Fruit fly (Drosophila melanogaster) whole organism, wandering third instar larva: Measurements from ENCODE around the gene CG33795.

Source experiments
- Abd-B ChIP-seq: fragments of >200 bp; optimal IDR thresholded peaks from 2 replicates; lab custom pipeline; 2017; ENCODE audit warnings: missing biosample characterization, missing genetic modification characterization
- CG32264 ChIP-seq: fragments of 200-800 bp; sonication (Bioruptor generic); optimal IDR thresholded peaks from 2 replicates; lab custom pipeline; 2016; ENCODE audit warnings: missing biosample characterization, missing genetic modification characterization
- CG9705 ChIP-seq: fragments of 200-800 bp; sonication (Bioruptor generic); optimal IDR thresholded peaks from 2 replicates; lab custom pipeline; 2018; ENCODE audit warnings: missing biosample characterization, mild to moderate bottlenecking, missing genetic modification characterization
- CrebA ChIP-seq: fragments of 200-800 bp; sonication (Bioruptor generic); optimal IDR thresholded peaks from 2 replicates; lab custom pipeline; 2016; ENCODE audit warnings: missing biosample characterization, mild to moderate bottlenecking, missing genetic modification characterization, borderline replicate concordance
- Dfd ChIP-seq: fragments of >200 bp; optimal IDR thresholded peaks from 2 replicates; lab custom pipeline; 2017; ENCODE audit warnings: missing biosample characterization, missing genetic modification characterization
- Dif ChIP-seq: fragments of 200-275, 200-300 bp; sonication (Bioruptor generic); optimal IDR thresholded peaks from 2 replicates; lab custom pipeline; 2018; ENCODE audit warnings: missing biosample characterization, missing genetic modification characterization; ENCODE audit not compliant: partially characterized antibody
- GATAd ChIP-seq: sonication (Bioruptor generic); optimal IDR thresholded peaks from 2 replicates; lab custom pipeline; 2016; ENCODE audit warnings: missing biosample characterization, missing genetic modification characterization
- HLH106 ChIP-seq: fragments of 200-800 bp; optimal IDR thresholded peaks from 3 replicates; lab custom pipeline; 2019; ENCODE audit warnings: missing biosample characterization, mild to moderate bottlenecking, missing genetic modification characterization, moderate library complexity
- Hnf4 ChIP-seq: fragments of 200-800 bp; sonication (Bioruptor generic); optimal IDR thresholded peaks from 2 replicates; lab custom pipeline; 2016; ENCODE audit warnings: missing biosample characterization, mild to moderate bottlenecking, missing genetic modification characterization
- Hr78 ChIP-seq: fragments of >200 bp; optimal IDR thresholded peaks from 2 replicates; lab custom pipeline; 2017; ENCODE audit warnings: missing biosample characterization, missing genetic modification characterization
- Hr83 ChIP-seq: fragments of 200-300 bp; sonication (Bioruptor generic); optimal IDR thresholded peaks from 2 replicates; lab custom pipeline; 2016; ENCODE audit warnings: missing biosample characterization, mild to moderate bottlenecking, missing genetic modification characterization, moderate library complexity; ENCODE audit not compliant: poor library complexity, severe bottlenecking
- Jra ChIP-seq: sonication (Bioruptor generic); optimal IDR thresholded peaks from 2 replicates; lab custom pipeline; 2016; ENCODE audit warnings: missing biosample characterization, missing genetic modification characterization
- Mio ChIP-seq: sonication (Bioruptor generic); optimal IDR thresholded peaks from 2 replicates; lab custom pipeline; 2016; ENCODE audit warnings: missing biosample characterization, missing genetic modification characterization
- Myc ChIP-seq: fragments of >200 bp; optimal IDR thresholded peaks from 2 replicates; lab custom pipeline; 2017
- N ChIP-seq: fragments of >200 bp; optimal IDR thresholded peaks from 2 replicates; lab custom pipeline; 2018; ENCODE audit warnings: missing biosample characterization, missing external identifiers, missing genetic modification characterization
- OdsH ChIP-seq: fragments of 200-800 bp; sonication (Bioruptor generic); optimal IDR thresholded peaks from 2 replicates; lab custom pipeline; 2016; ENCODE audit warnings: missing biosample characterization, mild to moderate bottlenecking, missing genetic modification characterization
- Rel ChIP-seq, 2 experiments: fragments of 200-800 bp; sonication (Bioruptor generic) in 1 of 2; optimal IDR thresholded peaks; 2 replicates in 1 of 2; 3 replicates in 1 of 2; lab custom pipeline; 2016 to 2019; ENCODE audit warnings: mild to moderate bottlenecking in 2 of 2, missing biosample characterization in 2 of 2, missing genetic modification characterization in 2 of 2, moderate library complexity in 1 of 2
- Sp1 ChIP-seq: fragments of 200-800 bp; sonication (Bioruptor generic); optimal IDR thresholded peaks from 3 replicates; lab custom pipeline; 2019; ENCODE audit warnings: missing biosample characterization, mild to moderate bottlenecking, missing genetic modification characterization, moderate library complexity
- Vsx2 ChIP-seq: fragments of 200-300, 225-300 bp; sonication (Bioruptor generic); optimal IDR thresholded peaks from 2 replicates; lab custom pipeline; 2018; ENCODE audit warnings: missing biosample characterization, missing genetic modification characterization; ENCODE audit not compliant: partially characterized antibody
- br ChIP-seq: fragments of 200-800 bp; sonication (Bioruptor generic); optimal IDR thresholded peaks from 2 replicates; lab custom pipeline; 2016; ENCODE audit warnings: missing biosample characterization, missing genetic modification characterization
- brk ChIP-seq: fragments of 200-800 bp; sonication (Bioruptor generic); optimal IDR thresholded peaks from 2 replicates; lab custom pipeline; 2016; ENCODE audit warnings: missing biosample characterization, mild to moderate bottlenecking, missing genetic modification characterization
- dl ChIP-seq, 2 experiments: fragments of 175-275, 200-275 bp in 1 of 2; fragments of 200-275 bp in 1 of 2; sonication (Bioruptor generic); optimal IDR thresholded peaks; lab custom pipeline; 2018; ENCODE audit warnings: mild to moderate bottlenecking in 2 of 2, missing biosample characterization in 2 of 2, missing genetic modification characterization in 2 of 2, moderate library complexity in 2 of 2; ENCODE audit not compliant: partially characterized antibody in 2 of 2, insufficient read depth in 1 of 2
- dmrt93B ChIP-seq: fragments of 200-800 bp; sonication (Bioruptor generic); optimal IDR thresholded peaks from 2 replicates; lab custom pipeline; 2018; ENCODE audit warnings: missing biosample characterization, mild to moderate bottlenecking, missing genetic modification characterization
- dsf ChIP-seq: sonication (Bioruptor generic); optimal IDR thresholded peaks from 2 replicates; lab custom pipeline; 2016; ENCODE audit warnings: missing biosample characterization, missing genetic modification characterization, borderline replicate concordance
- ey ChIP-seq: fragments of 200-800 bp; sonication (Bioruptor generic); optimal IDR thresholded peaks from 2 replicates; lab custom pipeline; 2016; ENCODE audit warnings: missing biosample characterization, missing genetic modification characterization
- foxo ChIP-seq, 2 experiments: fragments of 200-800 bp; sonication (Bioruptor generic); optimal IDR thresholded peaks; 2 replicates in 1 of 2; 3 replicates in 1 of 2; lab custom pipeline; 2016 to 2017; ENCODE audit warnings: missing biosample characterization in 2 of 2, missing genetic modification characterization in 2 of 2
- fru ChIP-seq: fragments of 200-800 bp; sonication (Bioruptor generic); optimal IDR thresholded peaks from 3 replicates; lab custom pipeline; 2016; ENCODE audit warnings: missing biosample characterization, mild to moderate bottlenecking, missing genetic modification characterization
- h ChIP-seq: fragments of 200-800 bp; sonication (Bioruptor generic); optimal IDR thresholded peaks from 3 replicates; lab custom pipeline; 2016; ENCODE audit warnings: missing biosample characterization, mild to moderate bottlenecking, missing genetic modification characterization
- jim ChIP-seq: fragments of 175-275, 200-325 bp; sonication (Bioruptor generic); optimal IDR thresholded peaks from 2 replicates; lab custom pipeline; 2016; ENCODE audit warnings: missing biosample characterization, mild to moderate bottlenecking, missing genetic modification characterization
- lola ChIP-seq: fragments of >200 bp; optimal IDR thresholded peaks from 2 replicates; lab custom pipeline; 2017; ENCODE audit warnings: missing biosample characterization, missing genetic modification characterization
- pan ChIP-seq: fragments of >200 bp; optimal IDR thresholded peaks from 2 replicates; lab custom pipeline; 2017
- psq ChIP-seq: fragments of 200-800 bp; sonication (Bioruptor generic); optimal IDR thresholded peaks from 3 replicates; lab custom pipeline; 2017; ENCODE audit warnings: missing biosample characterization, mild to moderate bottlenecking, missing genetic modification characterization, moderate library complexity
- rgr ChIP-seq: fragments of 200-800 bp; sonication (Bioruptor generic); optimal IDR thresholded peaks from 3 replicates; lab custom pipeline; 2016; ENCODE audit warnings: missing biosample characterization, mild to moderate bottlenecking, missing genetic modification characterization
- sage ChIP-seq: fragments of 200-800 bp; sonication (Bioruptor generic); optimal IDR thresholded peaks from 2 replicates; lab custom pipeline; 2016; ENCODE audit warnings: missing biosample characterization, mild to moderate bottlenecking, missing genetic modification characterization
- sv ChIP-seq: fragments of 200-800 bp; sonication (Bioruptor generic); optimal IDR thresholded peaks from 3 replicates; lab custom pipeline; 2016; ENCODE audit warnings: missing biosample characterization, missing genetic modification characterization
- tai ChIP-seq: sonication (Bioruptor generic); optimal IDR thresholded peaks from 2 replicates; lab custom pipeline; 2016; ENCODE audit warnings: missing biosample characterization, missing genetic modification characterization
- usp ChIP-seq: fragments of >200 bp; optimal IDR thresholded peaks from 2 replicates; lab custom pipeline; 2017; ENCODE audit warnings: missing biosample characterization, missing genetic modification characterization
- woc ChIP-seq: sonication (Bioruptor generic); optimal IDR thresholded peaks from 2 replicates; lab custom pipeline; 2016; ENCODE audit warnings: missing biosample characterization, mild to moderate bottlenecking, missing genetic modification characterization

CG33795 gene

dm6 chr3L:16147325-16147724, 23.9 kb downstream of the CG33795 start:
- TF ChIP-seq Hr83 (GFP tag; lab: Kevin White, UChicago) (no peak), h (GFP tag; lab: Kevin White, UChicago) (no peak), ey (GFP tag; lab: Kevin White, UChicago) (no peak), fru (GFP tag; lab: Kevin White, UChicago) (no peak), psq (GFP tag; lab: Kevin White, UChicago) (no peak), sage (GFP tag; lab: Kevin White, UChicago) (no peak), Dif (GFP tag; lab: Kevin White, UChicago) (no peak), CrebA (no peak), CG32264 (GFP tag; lab: Kevin White, UChicago) (no peak), Rel (GFP tag; optimal IDR thresholded peaks at IDR 0.05; lab: Kevin White, UChicago) (no peak), Rel (tag; optimal IDR thresholded peaks at IDR 0.05; lab: Kevin White, UChicago) (no peak), pan (lab: Kevin White, UChicago) (no peak)

dm6 chr3L:16146539-16146934, 24.6 kb downstream of the CG33795 start:
- TF ChIP-seq OdsH (GFP tag; lab: Kevin White, UChicago) = no peak
- no peak for TF ChIP-seq dsf (GFP tag; lab: Kevin White, UChicago)
- TF ChIP-seq Dif (GFP tag; lab: Kevin White, UChicago) = no peak
- TF ChIP-seq ey (GFP tag; lab: Kevin White, UChicago) = no peak
- no peak for TF ChIP-seq fru (GFP tag; lab: Kevin White, UChicago)
- no peak for TF ChIP-seq Rel (GFP tag; optimal IDR thresholded peaks at IDR 0.05; lab: Kevin White, UChicago)
- no peak for TF ChIP-seq Rel (tag; optimal IDR thresholded peaks at IDR 0.05; lab: Kevin White, UChicago)
- peak; percentile 5 for TF ChIP-seq Hnf4 (GFP tag; lab: Kevin White, UChicago)
- no peak for TF ChIP-seq Dfd (GFP tag; lab: Kevin White, UChicago)
- no peak for TF ChIP-seq lola (GFP tag; lab: Kevin White, UChicago)
- no peak for TF ChIP-seq Mio (GFP tag; lab: Kevin White, UChicago)
- no peak for TF ChIP-seq CG9705
- no peak for TF ChIP-seq Hr78
- no peak for TF ChIP-seq GATAd (GFP tag; lab: Kevin White, UChicago)
- TF ChIP-seq Abd-B = no peak
- no peak for TF ChIP-seq psq (GFP tag; lab: Kevin White, UChicago)
- TF ChIP-seq br (GFP tag; lab: Kevin White, UChicago) = no peak
- no peak for TF ChIP-seq dmrt93B (GFP tag; lab: Kevin White, UChicago)
- TF ChIP-seq Myc (lab: Kevin White, UChicago) = no peak
- no peak for TF ChIP-seq pan (lab: Kevin White, UChicago)
- no peak for TF ChIP-seq sv (GFP tag; lab: Kevin White, UChicago)
- peak; percentile 38 for TF ChIP-seq HLH106 (tag; lab: Kevin White, UChicago)
- peak; percentile 31 for TF ChIP-seq h (GFP tag; lab: Kevin White, UChicago)
- no peak for TF ChIP-seq Hr83 (GFP tag; lab: Kevin White, UChicago)
- TF ChIP-seq Sp1 (GFP tag; lab: Kevin White, UChicago) = no peak
- no peak for TF ChIP-seq dl (GFP tag; optimal IDR thresholded peaks at IDR 0.05; lab: Kevin White, UChicago; ENCODE audit: insufficient read depth in 1 of 2, partially characterized antibody in 2 of 2)
- TF ChIP-seq foxo (GFP tag; optimal IDR thresholded peaks at IDR 0.05; lab: Kevin White, UChicago) = peak in 1 of 2 experiments; percentile 29
- TF ChIP-seq N = no peak
- peak; percentile 37 for TF ChIP-seq tai (GFP tag; lab: Kevin White, UChicago)
- no peak for TF ChIP-seq Vsx2
- no peak for TF ChIP-seq woc (GFP tag; lab: Kevin White, UChicago)
- TF ChIP-seq sage (GFP tag; lab: Kevin White, UChicago) = no peak
- no peak for TF ChIP-seq usp
- no peak for TF ChIP-seq CG32264 (GFP tag; lab: Kevin White, UChicago)
- no peak for TF ChIP-seq brk (GFP tag; lab: Kevin White, UChicago)
- TF ChIP-seq rgr = no peak
- TF ChIP-seq jim (GFP tag; lab: Kevin White, UChicago) = no peak
- TF ChIP-seq CrebA = no peak
- TF ChIP-seq Jra = no peak
